Fruit fly (Drosophila melanogaster) whole organism, prepupa: ENCODE measurements around the gene be.

Experiments
- CG32006 ChIP-seq: fragments of 200-800 bp; sonication (Bioruptor generic); optimal IDR thresholded peaks from 3 replicates; lab custom pipeline; 2017; ENCODE audit warnings: missing biosample characterization, mild to moderate bottlenecking, missing genetic modification characterization
- CG34406 ChIP-seq: fragments of 200-800 bp; sonication (Bioruptor generic); optimal IDR thresholded peaks from 3 replicates; lab custom pipeline; 2016; ENCODE audit warnings: missing biosample characterization, missing genetic modification characterization
- CG6854 ChIP-seq: fragments of 200-800 bp; sonication (Bioruptor generic); optimal IDR thresholded peaks from 2 replicates; lab custom pipeline; 2017; ENCODE audit warnings: missing biosample characterization, mild to moderate bottlenecking, missing genetic modification characterization
- Ets96B ChIP-seq: fragments of 200-800 bp; optimal IDR thresholded peaks from 2 replicates; lab custom pipeline; 2019; ENCODE audit warnings: missing biosample characterization, mild to moderate bottlenecking, missing genetic modification characterization, moderate library complexity
- Lpt ChIP-seq: fragments of 200-800 bp; sonication (Bioruptor generic); optimal IDR thresholded peaks from 3 replicates; lab custom pipeline; 2016; ENCODE audit warnings: missing biosample characterization, missing genetic modification characterization
- svp ChIP-seq: fragments of 200-800 bp; sonication (Bioruptor generic); peaks from one replicate; lab custom pipeline; 2016; ENCODE audit warnings: missing biosample characterization, missing genetic modification characterization

dm6 chrX:15062619-15063018 lies 38.4 kb downstream of the be start:
- no peak for TF ChIP-seq Lpt (GFP tag; lab: Kevin White, UChicago)
- TF ChIP-seq CG32006, result no peak
- TF ChIP-seq Ets96B (tag; lab: Kevin White, UChicago), result no peak
- TF ChIP-seq svp, result no peak
- TF ChIP-seq CG6854 (GFP tag; lab: Kevin White, UChicago), result no peak
- TF ChIP-seq CG34406 (GFP tag; lab: Kevin White, UChicago), result no peak
